Fruit fly (Drosophila melanogaster) whole organism, adult: Measurements from ENCODE around the gene Cerk.

Experiments
- CG11617 ChIP-seq: fragments of 200-800 bp; sonication (Bioruptor generic); optimal IDR thresholded peaks from 2 replicates; lab custom pipeline; 2017; ENCODE audit warnings: mild to moderate bottlenecking, missing biosample characterization, missing genetic modification reagents, missing genetic modification characterization
- CG12768 ChIP-seq: fragments of 200-800 bp; sonication (Bioruptor generic); optimal IDR thresholded peaks from 2 replicates; lab custom pipeline; 2017; ENCODE audit warnings: missing biosample characterization, missing genetic modification characterization, mild to moderate bottlenecking, moderate library complexity, missing genetic modification reagents
- CG14711 ChIP-seq: fragments of 200-800 bp; sonication (Bioruptor generic); optimal IDR thresholded peaks from 2 replicates; lab custom pipeline; 2018; ENCODE audit warnings: missing biosample characterization, mild to moderate bottlenecking, missing genetic modification characterization, moderate library complexity
- CG7045 ChIP-seq: fragments of 200-800 bp; sonication (Bioruptor generic); optimal IDR thresholded peaks from 2 replicates; lab custom pipeline; 2017; ENCODE audit warnings: missing biosample characterization, mild to moderate bottlenecking, missing genetic modification characterization
- CG7101 ChIP-seq: fragments of 200-800 bp; sonication (Bioruptor generic); optimal IDR thresholded peaks from 2 replicates; lab custom pipeline; 2018; ENCODE audit warnings: missing biosample characterization, mild to moderate bottlenecking, missing genetic modification characterization, moderate library complexity
- Hr96 ChIP-seq: fragments of 200-800 bp; sonication (Bioruptor generic); optimal IDR thresholded peaks from 2 replicates; lab custom pipeline; 2016; ENCODE audit warnings: missing biosample characterization, missing genetic modification characterization
- Mnt ChIP-seq: fragments of 200-800 bp; sonication (Bioruptor generic); optimal IDR thresholded peaks from 2 replicates; lab custom pipeline; 2016; ENCODE audit warnings: missing biosample characterization, mild to moderate bottlenecking, missing genetic modification characterization
- ovo ChIP-seq: fragments of 200-800 bp; sonication (Bioruptor generic); optimal IDR thresholded peaks from 2 replicates; lab custom pipeline; 2016; ENCODE audit warnings: missing biosample characterization, missing genetic modification characterization
- pad ChIP-seq: fragments of 200-800 bp; sonication (Bioruptor generic); optimal IDR thresholded peaks from 3 replicates; lab custom pipeline; 2017; ENCODE audit warnings: missing biosample characterization, missing genetic modification characterization, mild to moderate bottlenecking, moderate library complexity, missing genetic modification reagents
- tj ChIP-seq: fragments of 200-800 bp; sonication (Bioruptor generic); optimal IDR thresholded peaks from 3 replicates; lab custom pipeline; 2017; ENCODE audit warnings: missing biosample characterization, mild to moderate bottlenecking, missing genetic modification characterization, moderate library complexity

DNA sequence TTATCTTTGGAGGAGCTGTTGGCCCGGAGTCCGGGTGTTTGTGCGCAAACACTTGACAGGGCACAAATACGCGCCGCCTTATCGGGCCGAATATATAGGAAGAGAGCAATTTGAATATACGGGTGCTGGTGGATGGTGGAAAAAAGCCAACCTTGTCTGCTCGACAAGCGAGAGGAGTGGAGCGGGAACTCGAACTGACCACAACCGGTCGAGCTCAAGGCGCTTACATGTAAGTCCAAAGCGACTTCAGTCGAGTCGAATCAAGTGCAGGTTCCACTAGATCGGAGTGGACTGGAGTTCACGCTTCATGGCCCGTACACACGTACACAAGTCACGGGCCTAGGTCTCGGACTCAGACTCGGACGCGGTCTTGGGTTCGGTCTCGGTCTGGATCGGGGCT lies 52.2 kb downstream of the Cerk start:
- TF ChIP-seq CG7045 (GFP tag; lab: Kevin White, UChicago) (no peak), CG11617 (GFP tag; lab: Kevin White, UChicago) (no peak), CG14711 (tag; lab: Kevin White, UChicago) (no peak), pad (GFP tag; lab: Kevin White, UChicago) (no peak), CG7101 (tag; lab: Kevin White, UChicago) (no peak), Mnt (GFP tag; lab: Kevin White, UChicago) (no peak), tj (GFP tag; lab: Kevin White, UChicago) (no peak), CG12768 (no peak), ovo (GFP tag; lab: Kevin White, UChicago) (no peak), Hr96 (GFP tag; lab: Kevin White, UChicago) (no peak)
